Worm (Caenorhabditis elegans) whole organism, early embryonic: ENCODE measurements around the gene ZK666.14.

Source experiments
- ama-1 ChIP-seq: fragments of 150-350 bp; optimal IDR thresholded peaks from 2 replicates; lab custom pipeline; 2014
- ets-7 ChIP-seq: sonication (generic microtip); optimal IDR thresholded peaks from 2 replicates; lab custom pipeline; 2016; ENCODE audit warnings: missing genotype, missing genetic modification characterization, missing compliant biosample characterization
- flt-1 ChIP-seq: fragments of 200-800 bp; sonication (Bioruptor generic); IDR thresholded peaks from 2 replicates; pipeline ENCODE4 v1.3.6; 2022; ENCODE audit warnings: missing genetic modification characterization, missing compliant biosample characterization
- hmbx-1 ChIP-seq: sonication (generic microtip); optimal IDR thresholded peaks from 2 replicates; lab custom pipeline; 2016; ENCODE audit warnings: mild to moderate bottlenecking, missing genetic modification characterization, missing compliant biosample characterization
- pes-1 ChIP-seq: fragments of 200-800 bp; sonication (Bioruptor generic); IDR thresholded peaks from 2 replicates; pipeline ENCODE4 v1.3.6; 2022; ENCODE audit warnings: missing genetic modification reagents, missing genetic modification characterization, missing compliant biosample characterization
- sea-1 ChIP-seq: fragments of 200-800 bp; sonication (Bioruptor generic); conservative IDR thresholded peaks from 2 replicates; pipeline ENCODE4 v1.3.6; 2022; ENCODE audit warnings: missing genetic modification characterization, missing compliant biosample characterization
- tbx-37 ChIP-seq: fragments of 200-800 bp; sonication (Bioruptor generic); conservative IDR thresholded peaks from 2 replicates; pipeline ENCODE4 v1.3.6; 2022; ENCODE audit warnings: missing genetic modification reagents, missing genetic modification characterization, missing compliant biosample characterization

- TF ChIP-seq flt-1 (GFP tag; lab: Robert Waterston, UW), result no peak
- TF ChIP-seq ama-1 (lab: Kevin White, UChicago), result no peak
- TF ChIP-seq ets-7 (tag; lab: Kevin White, UChicago), result no peak
- TF ChIP-seq sea-1 (GFP tag; lab: Robert Waterston, UW), result no peak
- TF ChIP-seq pes-1 (GFP tag; lab: Robert Waterston, UW), result no peak
- TF ChIP-seq tbx-37 (GFP tag; lab: Robert Waterston, UW), result no peak
- TF ChIP-seq hmbx-1 (tag; lab: Kevin White, UChicago), result no peak
Measured at ce11 chrII:10516375-10516774, 21.8 kb downstream of the ZK666.14 start.
